Fruit fly (Drosophila melanogaster) S2 (cell line): Measurements from ENCODE around the gene betaNACtes4.
"Not testable (repeated sequence)": the region's sequence is repeated elsewhere in the genome, so short reads cannot be mapped to it uniquely, and the experiment has no call there.

ENCODE experiments used
- CG8478 ChIP-seq: fragments of >200 bp; optimal IDR thresholded peaks from 2 replicates; lab custom pipeline; 2018
- CTCF ChIP-seq, 2 experiments: fragments of >200 bp; optimal IDR thresholded peaks; 2 replicates each; lab custom pipeline; 2018

Gene betaNACtes4

DNA sequence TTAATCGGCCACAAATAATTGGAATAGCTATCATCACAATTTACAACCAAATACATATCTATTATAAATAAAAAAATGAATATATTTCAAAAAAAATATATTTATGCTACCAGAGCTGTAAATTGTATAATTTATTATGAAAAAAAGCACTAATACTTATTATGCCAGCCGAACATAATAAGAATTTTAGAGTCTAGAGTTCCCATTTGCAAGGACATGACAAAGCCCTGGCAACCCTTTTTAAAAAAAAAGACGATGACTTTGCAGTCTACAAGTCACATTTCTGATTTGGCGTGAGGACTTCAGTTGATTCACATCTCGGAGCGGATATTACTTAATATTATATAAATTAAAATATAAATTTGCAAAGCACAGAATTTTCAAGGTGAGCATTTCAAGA, at the start of gene betaNACtes4:
TSS of gene betaNACtes4 (plus strand) at position 301 of the 400 bp plus-strand sequence.
- TF ChIP-seq CTCF (optimal IDR thresholded peaks at IDR 0.05; lab: Kevin White, UChicago); CG8478 (lab: Kevin White, UChicago): not testable (repeated sequence)

DNA sequence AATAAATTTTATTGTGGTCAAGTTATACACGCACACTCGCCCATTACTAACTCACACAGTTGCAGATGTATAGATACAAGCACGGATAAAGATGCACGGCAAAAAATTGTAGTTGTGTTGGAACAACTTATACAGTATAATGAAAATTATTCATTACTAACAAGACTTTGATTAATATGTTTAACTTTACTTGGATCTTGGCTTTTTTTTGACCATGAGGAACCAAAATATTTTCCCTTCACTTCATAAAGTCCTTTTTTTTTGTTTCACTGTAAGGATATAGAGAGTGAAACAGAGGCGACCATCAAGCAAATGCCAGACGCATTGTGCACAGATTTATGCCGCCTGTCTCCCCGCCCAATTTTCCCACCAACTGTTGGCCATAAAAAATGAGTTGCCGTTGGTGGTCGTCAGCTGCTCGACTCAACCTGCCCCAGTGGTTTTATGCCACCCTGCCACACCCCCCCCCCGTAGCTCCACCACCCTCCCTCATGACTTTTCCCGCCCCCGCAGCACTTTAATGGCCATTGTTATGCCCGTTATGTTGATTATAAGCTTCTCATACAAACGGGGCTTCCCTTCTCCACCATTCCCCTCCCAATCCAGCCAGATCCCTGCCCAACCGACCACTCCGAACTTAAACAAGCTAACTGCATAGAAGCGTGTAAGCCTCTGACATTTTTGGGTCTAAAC, 48.5 kb upstream of the betaNACtes4 start:
- TF ChIP-seq CTCF (optimal IDR thresholded peaks at IDR 0.05; lab: Kevin White, UChicago) (no peak), CG8478 (lab: Kevin White, UChicago) (no peak)

DNA sequence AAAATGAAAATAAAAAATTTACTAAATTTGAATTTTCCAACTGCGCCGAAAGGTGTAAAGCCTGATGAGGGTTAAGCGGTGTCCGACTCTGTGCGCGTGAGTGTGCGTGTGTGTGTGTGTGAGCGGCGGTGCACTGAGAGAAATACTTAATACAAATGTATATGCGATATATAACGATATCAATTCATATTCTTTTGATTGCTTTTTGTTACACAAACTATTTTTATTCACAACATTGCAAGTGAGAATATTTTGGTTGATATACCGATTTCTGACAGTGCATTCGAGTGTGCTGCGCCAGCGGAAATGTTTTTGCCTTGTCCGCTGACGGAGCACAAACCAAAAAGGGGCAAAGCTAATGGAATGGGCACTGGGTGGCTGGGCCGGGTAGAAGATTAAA, 47.9 kb upstream of the betaNACtes4 start:
- TF ChIP-seq CG8478 (lab: Kevin White, UChicago) (no peak), CTCF (optimal IDR thresholded peaks at IDR 0.05; lab: Kevin White, UChicago) (no peak)

DNA sequence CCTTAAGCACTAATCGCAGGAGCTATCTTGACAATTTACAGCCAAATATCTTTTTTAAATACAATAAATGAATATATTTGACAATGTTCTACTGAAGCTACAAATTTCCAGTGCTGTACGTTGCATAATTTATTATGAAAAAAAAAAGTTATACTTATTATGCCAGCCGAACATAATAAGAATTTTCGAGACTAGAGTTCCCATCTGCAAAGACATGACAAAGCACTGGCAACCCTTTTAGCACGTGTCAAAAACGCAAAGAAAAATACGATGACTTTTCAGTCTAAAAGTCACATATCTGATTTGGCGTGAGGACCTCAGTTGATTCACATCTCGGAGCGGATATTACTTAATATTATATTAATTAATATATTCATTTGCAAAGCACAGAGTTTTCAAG, 1.6 kb upstream of the betaNACtes4 start, which contains the start of gene betaNACtes3:
TSS of gene betaNACtes3 (plus strand) at position 301 of the 400 bp plus-strand sequence.
- TF ChIP-seq CTCF (optimal IDR thresholded peaks at IDR 0.05; lab: Kevin White, UChicago); CG8478 (lab: Kevin White, UChicago): not testable (repeated sequence)
